Fruit fly (Drosophila melanogaster): ENCODE data around the gene CG3679.

CG3679 gene

DNA sequence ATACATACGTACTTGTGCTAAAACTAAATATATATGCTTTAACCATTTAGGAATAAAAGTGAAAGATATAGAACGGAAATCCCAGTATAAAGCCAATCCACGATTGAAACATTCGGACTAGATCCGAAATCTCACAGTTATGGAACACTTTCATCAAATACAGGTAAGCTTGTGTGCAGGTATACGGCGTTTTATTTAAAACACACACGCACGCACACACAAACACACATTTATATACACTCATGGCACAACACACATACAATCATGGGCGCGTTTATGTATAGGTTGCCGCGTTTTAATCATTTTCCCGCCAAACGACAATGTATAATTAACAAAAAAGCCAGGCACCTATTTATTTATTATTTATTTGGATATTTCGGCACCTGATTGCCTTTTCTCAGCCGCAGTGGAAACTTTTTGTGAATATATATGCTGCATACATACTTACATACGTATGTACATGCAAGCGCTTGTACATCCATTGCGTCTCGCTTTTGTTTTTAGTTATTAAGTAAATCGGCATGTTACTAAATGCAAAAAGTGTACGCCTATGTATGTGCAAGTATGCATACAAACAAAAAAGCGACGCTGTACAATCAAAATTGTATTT is 30.7 kb downstream of the CG3679 start:
- TF ChIP-seq svp (GFP tag) (peak; percentile 51), Lpt (GFP tag; optimal IDR thresholded peaks at IDR 0.05) (no peak), CG3919 (GFP tag; optimal IDR thresholded peaks at IDR 0.05) (no peak), achi (GFP tag; optimal IDR thresholded peaks at IDR 0.05) (no peak), dsx (GFP tag; optimal IDR thresholded peaks at IDR 0.05; ENCODE audit: poor library complexity, severe bottlenecking) (no peak)

DNA sequence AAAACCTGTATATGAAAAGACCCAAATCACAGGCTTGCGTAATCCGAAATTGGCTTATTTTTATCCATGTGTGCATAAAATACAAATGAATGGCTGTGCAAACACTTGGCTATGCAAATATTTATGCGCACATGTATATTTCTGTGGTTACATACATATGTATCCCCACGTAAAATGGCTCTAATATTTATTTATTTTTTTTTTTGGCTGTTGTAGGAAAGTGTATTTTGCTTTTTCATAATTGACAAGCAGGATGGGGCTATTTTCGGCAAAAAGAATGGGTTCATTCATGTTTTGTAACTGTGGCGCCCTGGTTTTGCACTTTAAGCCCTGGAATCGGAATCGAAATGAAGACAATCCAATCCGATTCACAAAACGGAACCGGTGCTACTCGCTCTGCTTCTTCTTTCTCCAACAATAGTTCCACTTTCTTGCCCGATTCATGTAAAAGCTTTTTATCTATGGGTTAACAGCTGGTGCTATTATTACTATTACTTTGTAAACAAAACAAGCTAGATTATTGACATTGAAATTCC is 31.5 kb downstream of the CG3679 start:
- peak; percentile 64 for TF ChIP-seq Sox15 (GFP tag; optimal IDR thresholded peaks at IDR 0.05)
- TF ChIP-seq ss (GFP tag; optimal IDR thresholded peaks at IDR 0.05), result peak; percentile 25 to 62
- TF ChIP-seq CG11294 (GFP tag; IDR thresholded peaks at IDR 0.05), result peak; percentile 68
- TF ChIP-seq Eip75B (GFP tag; optimal IDR thresholded peaks at IDR 0.05), result peak; percentile 76
- TF ChIP-seq CG9139 (GFP tag; optimal IDR thresholded peaks at IDR 0.05), result no peak
- TF ChIP-seq spab (GFP tag; optimal IDR thresholded peaks at IDR 0.05), result peak; percentile 31
- no peak for TF ChIP-seq Blimp-1 (GFP tag; optimal IDR thresholded peaks at IDR 0.05)
- peak; percentile 71 for TF ChIP-seq cyc (GFP tag; optimal IDR thresholded peaks at IDR 0.05)
- TF ChIP-seq CG6792 (GFP tag; optimal IDR thresholded peaks at IDR 0.05), result peak; percentile 62
- TF ChIP-seq achi (GFP tag; optimal IDR thresholded peaks at IDR 0.05), result peak; percentile 80
- TF ChIP-seq CG6276 (GFP tag; optimal IDR thresholded peaks at IDR 0.05), result no peak
- peak; percentile 35 for TF ChIP-seq fd59A (GFP tag; optimal IDR thresholded peaks at IDR 0.05)
- TF ChIP-seq Lpt (GFP tag; optimal IDR thresholded peaks at IDR 0.05), result peak; percentile 69
- peak; percentile 62 for TF ChIP-seq dsx (GFP tag; optimal IDR thresholded peaks at IDR 0.05; ENCODE audit: poor library complexity, severe bottlenecking)
- peak; percentile 69 for TF ChIP-seq dac (GFP tag; optimal IDR thresholded peaks at IDR 0.05)
- peak; percentile 39 for TF ChIP-seq CG6808 (GFP tag; optimal IDR thresholded peaks at IDR 0.05)
- peak; percentile 86 for TF ChIP-seq CG6163 (GFP tag; IDR thresholded peaks at IDR 0.05)
- no peak for TF ChIP-seq CG1621 (tag; optimal IDR thresholded peaks at IDR 0.05)
- peak; percentile 91 for TF ChIP-seq Eip78C (GFP tag)
- TF ChIP-seq eg (GFP tag; IDR thresholded peaks at IDR 0.05), result peak; percentile 91
- peak; percentile 73 for TF ChIP-seq Smox (GFP tag; optimal IDR thresholded peaks at IDR 0.05)
- peak; percentile 22 for TF ChIP-seq CG6854 (GFP tag; optimal IDR thresholded peaks at IDR 0.05)
- peak; percentile 85 for TF ChIP-seq OdsH (GFP tag; optimal IDR thresholded peaks at IDR 0.05)
- peak; percentile 82 for TF ChIP-seq CG8119 (GFP tag; IDR thresholded peaks at IDR 0.05)
- TF ChIP-seq vri (GFP tag; optimal IDR thresholded peaks at IDR 0.05), result peak; percentile 67
- peak; percentile 62 for TF ChIP-seq CG8319 (GFP tag; optimal IDR thresholded peaks at IDR 0.05)
- TF ChIP-seq CG11762 (GFP tag; optimal IDR thresholded peaks at IDR 0.05; ENCODE audit: insufficient read depth), result peak; percentile 80
- peak; percentile 80 for TF ChIP-seq esn (GFP tag; optimal IDR thresholded peaks at IDR 0.05)
- TF ChIP-seq net (GFP tag; optimal IDR thresholded peaks at IDR 0.05), result peak; percentile 84
- peak; percentile 86 for TF ChIP-seq CG15336 (GFP tag; IDR thresholded peaks at IDR 0.05)
- peak; percentile 59 for TF ChIP-seq fkh (GFP tag; optimal IDR thresholded peaks at IDR 0.05)
- TF ChIP-seq Ets96B (tag; optimal IDR thresholded peaks at IDR 0.05), result peak; percentile 48
- peak; percentile 78 for TF ChIP-seq Gug (GFP tag; IDR thresholded peaks at IDR 0.05)
- peak; percentile 80 for TF ChIP-seq Sox102F (GFP tag; optimal IDR thresholded peaks at IDR 0.05)
- TF ChIP-seq topi (GFP tag; optimal IDR thresholded peaks at IDR 0.05), result peak; percentile 75
- peak; percentile 71 for TF ChIP-seq CG34406 (GFP tag; optimal IDR thresholded peaks at IDR 0.05)
- TF ChIP-seq CG32006 (GFP tag; optimal IDR thresholded peaks at IDR 0.05), result peak; percentile 81
- TF ChIP-seq CG11902 (GFP tag; optimal IDR thresholded peaks at IDR 0.05), result peak; percentile 45
- TF ChIP-seq CG3032 (tag; optimal IDR thresholded peaks at IDR 0.05), result peak; percentile 47
- TF ChIP-seq CG16779 (tag; optimal IDR thresholded peaks at IDR 0.05), result peak; percentile 51
- peak; percentile 84 for TF ChIP-seq CG3919 (GFP tag; optimal IDR thresholded peaks at IDR 0.05)
- peak; percentile 86 for TF ChIP-seq svp (GFP tag)
- peak; percentile 73 for TF ChIP-seq CG7368 (GFP tag; optimal IDR thresholded peaks at IDR 0.05)
- peak; percentile 82 for TF ChIP-seq acj6 (GFP tag; optimal IDR thresholded peaks at IDR 0.05)
- TF ChIP-seq Eip93F (GFP tag; optimal IDR thresholded peaks at IDR 0.05), result peak; percentile 20
- peak; percentile 67 for TF ChIP-seq CG10669 (GFP tag; optimal IDR thresholded peaks at IDR 0.05)
- TF ChIP-seq CG10631 (GFP tag; optimal IDR thresholded peaks at IDR 0.05), result peak; percentile 70

All from whole organism, prepupa.